Worm (Caenorhabditis elegans) whole organism, L1 larva: ENCODE measurements around the gene nhr-72.

ENCODE experiments used
- ceh-90 ChIP-seq: sonication (generic microtip); optimal IDR thresholded peaks from 2 replicates; lab custom pipeline; 2016; ENCODE audit warnings: missing genetic modification characterization, missing compliant biosample characterization
- elt-2 ChIP-seq: sonication (generic microtip); optimal IDR thresholded peaks from 2 replicates; lab custom pipeline; 2016; ENCODE audit warnings: missing genetic modification characterization, mild to moderate bottlenecking, inconsistent platforms, missing compliant biosample characterization, missing genetic modification reagents
- elt-3 ChIP-seq, 6 experiments: fragments of 150-350 bp in 1 of 6; sonication (generic microtip); optimal IDR thresholded peaks; 2 replicates each; lab custom pipeline; 2017 to 2018; ENCODE audit warnings: missing biosample characterization in 6 of 6, missing genetic modification characterization in 6 of 6, inconsistent platforms in 1 of 6
- lin-39 ChIP-seq: fragments of 150-350 bp; optimal IDR thresholded peaks from 2 replicates; lab custom pipeline; 2014; ENCODE audit warnings: missing biosample characterization, missing genetic modification reagents, missing genetic modification characterization
- mef-2 ChIP-seq: fragments of 150-350 bp; optimal IDR thresholded peaks from 2 replicates; lab custom pipeline; 2014; ENCODE audit warnings: missing biosample characterization, missing genetic modification characterization
- nhr-12 ChIP-seq: sonication (generic microtip); optimal IDR thresholded peaks from 2 replicates; lab custom pipeline; 2017; ENCODE audit warnings: missing biosample characterization, missing genetic modification characterization
- pqm-1 ChIP-seq: sonication (generic microtip); optimal IDR thresholded peaks from 3 replicates; lab custom pipeline; 2017; ENCODE audit warnings: missing biosample characterization, missing genetic modification characterization
- snpc-4 ChIP-seq: fragments of 150-350 bp; optimal IDR thresholded peaks from 2 replicates; lab custom pipeline; 2014; ENCODE audit warnings: missing biosample characterization, missing genetic modification characterization
- sptf-1 ChIP-seq: fragments of 150-350 bp; optimal IDR thresholded peaks from 2 replicates; lab custom pipeline; 2014; ENCODE audit warnings: missing biosample characterization, missing genetic modification characterization
- sup-37 ChIP-seq: fragments of 200-800 bp; sonication (Bioruptor generic); optimal IDR thresholded peaks from 2 replicates; lab custom pipeline; 2018; ENCODE audit warnings: mild to moderate bottlenecking, missing genetic modification characterization, missing compliant biosample characterization
- vab-15 ChIP-seq: sonication (generic microtip); optimal IDR thresholded peaks from 2 replicates; lab custom pipeline; 2017; ENCODE audit warnings: missing genotype, mild to moderate bottlenecking, missing genetic modification characterization, missing compliant biosample characterization

DNA sequence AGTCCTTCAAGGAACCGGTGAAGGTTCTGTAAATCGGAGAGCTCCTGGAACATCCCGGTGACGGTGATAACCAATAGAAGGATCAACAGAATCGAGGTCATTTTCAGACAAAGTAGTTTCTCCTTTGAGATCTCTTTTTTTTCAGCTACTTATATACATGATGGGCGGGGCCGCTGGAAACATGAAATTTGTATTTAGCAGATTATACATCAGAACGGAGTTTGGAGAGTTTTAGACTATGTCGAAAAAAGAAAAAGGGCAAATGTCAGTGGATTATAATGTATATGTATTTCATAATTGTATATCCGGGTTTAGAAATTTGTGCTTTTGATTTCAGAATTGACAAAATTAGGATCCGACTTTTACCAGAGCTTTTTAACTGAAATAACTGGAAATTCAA, 47.3 kb downstream of the nhr-72 start, which contains the start of gene ins-32:
- TF ChIP-seq mef-2 (tag; lab: Kevin White, UChicago) (no peak), vab-15 (tag; lab: Kevin White, UChicago) (no peak), elt-3 (tag; optimal IDR thresholded peaks at IDR 0.05; lab: Kevin White, UChicago) (no peak), pqm-1 (tag; lab: Kevin White, UChicago) (no peak), ceh-90 (no peak), nhr-12 (no peak), sptf-1 (tag; lab: Kevin White, UChicago) (no peak), snpc-4 (no peak), elt-2 (tag; lab: Kevin White, UChicago) (no peak), sup-37 (GFP tag; lab: Kevin White, UChicago) (no peak), lin-39 (tag; lab: Kevin White, UChicago) (no peak)
